Worm (Caenorhabditis elegans) whole organism, L1 larva: ENCODE measurements around the gene ints-6.

Experiments used
- ceh-88 ChIP-seq: fragments of 200-800 bp; sonication (Bioruptor generic); IDR thresholded peaks from 2 replicates; pipeline ENCODE4 v1.3.6; 2022; ENCODE audit warnings: missing genetic modification characterization, missing compliant biosample characterization
- elt-2 ChIP-seq: sonication (generic microtip); optimal IDR thresholded peaks from 2 replicates; lab custom pipeline; 2016; ENCODE audit warnings: missing genetic modification characterization, mild to moderate bottlenecking, inconsistent platforms, missing compliant biosample characterization, missing genetic modification reagents
- lsy-2 ChIP-seq, 2 experiments: fragments of 150-350 bp; optimal IDR thresholded peaks; 2 replicates each; lab custom pipeline; 2014; ENCODE audit warnings: missing biosample characterization in 2 of 2, missing genetic modification characterization in 2 of 2
- nhr-11 ChIP-seq: fragments of 150-350 bp; optimal IDR thresholded peaks from 2 replicates; lab custom pipeline; 2014; ENCODE audit warnings: missing biosample characterization, missing genetic modification characterization
- nhr-237 ChIP-seq: fragments of 150-350 bp; optimal IDR thresholded peaks from 2 replicates; lab custom pipeline; 2014; ENCODE audit warnings: missing biosample characterization, missing genetic modification characterization
- nhr-28 ChIP-seq: fragments of 150-350 bp; optimal IDR thresholded peaks from 2 replicates; lab custom pipeline; 2014; ENCODE audit warnings: missing biosample characterization, missing genetic modification characterization
- nhr-71 ChIP-seq: sonication (generic microtip); optimal IDR thresholded peaks from 2 replicates; lab custom pipeline; 2016; ENCODE audit warnings: mild to moderate bottlenecking, missing genetic modification characterization, moderate library complexity, missing compliant biosample characterization
- nhr-77 ChIP-seq: fragments of 150-350 bp; optimal IDR thresholded peaks from 2 replicates; lab custom pipeline; 2014; ENCODE audit warnings: missing biosample characterization, missing genetic modification characterization
- snpc-4 ChIP-seq: fragments of 150-350 bp; optimal IDR thresholded peaks from 2 replicates; lab custom pipeline; 2014; ENCODE audit warnings: missing biosample characterization, missing genetic modification characterization
- swsn-7 ChIP-seq: sonication (generic microtip); optimal IDR thresholded peaks from 2 replicates; lab custom pipeline; 2016; ENCODE audit warnings: missing genetic modification characterization, missing compliant biosample characterization
- unc-62 ChIP-seq: fragments of 150-350 bp; optimal IDR thresholded peaks from 2 replicates; lab custom pipeline; 2014; ENCODE audit warnings: missing biosample characterization, missing genetic modification reagents, missing genetic modification characterization
- unc-86 ChIP-seq: sonication (generic microtip); optimal IDR thresholded peaks from 2 replicates; lab custom pipeline; 2016; ENCODE audit warnings: missing genetic modification characterization, missing compliant biosample characterization
- zag-1 ChIP-seq: fragments of 150-350 bp; optimal IDR thresholded peaks from 2 replicates; lab custom pipeline; 2014; ENCODE audit warnings: missing biosample characterization, missing genetic modification characterization
- ztf-4 ChIP-seq: fragments of 150-350 bp; optimal IDR thresholded peaks from 2 replicates; lab custom pipeline; 2014; ENCODE audit warnings: missing biosample characterization, missing genetic modification characterization

DNA sequence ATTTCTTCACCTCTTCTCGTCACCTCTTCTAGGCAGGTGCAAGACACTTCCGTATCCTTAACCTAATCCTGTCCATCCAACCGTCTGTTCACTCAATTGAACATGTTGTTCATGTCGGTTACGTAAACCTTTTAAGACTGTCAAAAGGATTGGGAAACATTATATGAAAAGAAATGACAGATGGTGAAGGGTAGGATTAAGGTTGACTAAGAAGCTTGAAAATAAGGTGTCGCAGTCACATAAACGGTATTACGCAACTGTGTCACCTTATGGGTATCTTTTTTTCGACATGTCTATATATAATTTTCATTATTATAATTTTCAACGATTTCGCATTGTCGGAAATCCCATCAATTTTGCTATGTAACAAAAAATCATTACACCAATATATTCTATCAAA is 31.3 kb downstream of the ints-6 start:
- TF ChIP-seq elt-2 (tag; lab: Kevin White, UChicago) (no peak), nhr-11 (no peak), unc-62 (GFP tag; lab: Kevin White, UChicago) (no peak), swsn-7 (tag; lab: Kevin White, UChicago) (no peak), ztf-4 (tag; lab: Kevin White, UChicago) (no peak), nhr-28 (no peak), nhr-237 (tag; lab: Kevin White, UChicago) (no peak), ceh-88 (GFP tag; lab: Robert Waterston, UW) (no peak), unc-86 (no peak), zag-1 (tag; lab: Kevin White, UChicago) (no peak), snpc-4 (tag; lab: Kevin White, UChicago) (no peak), nhr-77 (tag; lab: Kevin White, UChicago) (no peak), nhr-71 (tag; lab: Kevin White, UChicago) (no peak), lsy-2 (tag; optimal IDR thresholded peaks at IDR 0.05; lab: Kevin White, UChicago) (no peak)
